Fruit fly (Drosophila melanogaster) whole organism, embryonic: ENCODE data around the gene ich.
A peak's percentile ranks its signal among the peaks of the same experiment; 100 is the strongest.

ENCODE experiments used
- B-H2 ChIP-seq: fragments of 200-800 bp; sonication (Bioruptor generic); optimal IDR thresholded peaks from 2 replicates; lab custom pipeline; 2018; ENCODE audit warnings: missing biosample characterization, mild to moderate bottlenecking, missing genetic modification characterization
- Blimp-1 ChIP-seq: fragments of 200-800 bp; sonication (Bioruptor generic); optimal IDR thresholded peaks from 3 replicates; lab custom pipeline; 2018; ENCODE audit warnings: missing biosample characterization, missing genetic modification characterization, mild to moderate bottlenecking, moderate library complexity, missing genetic modification reagents
- CG11456 ChIP-seq: fragments of 200-800 bp; sonication (Bioruptor generic); IDR thresholded peaks from 3 replicates; pipeline ENCODE4 v1.3.6; 2022; ENCODE audit warnings: missing biosample characterization, missing genetic modification characterization
- CG12155 ChIP-seq: fragments of 200-800 bp; sonication (Bioruptor generic); optimal IDR thresholded peaks from 3 replicates; lab custom pipeline; 2016; ENCODE audit warnings: missing biosample characterization, missing genetic modification characterization
- CG12769 ChIP-seq: fragments of 200-800 bp; sonication (Bioruptor generic); optimal IDR thresholded peaks from 2 replicates; lab custom pipeline; 2019; ENCODE audit warnings: missing biosample characterization, mild to moderate bottlenecking, missing genetic modification characterization, moderate library complexity
- CG13287 ChIP-seq: fragments of 200-800 bp; sonication (Bioruptor generic); IDR thresholded peaks from 2 replicates; pipeline ENCODE4 v1.3.6; 2022; ENCODE audit warnings: missing biosample characterization, missing genetic modification characterization; ENCODE audit not compliant: partially characterized antibody
- CG1602 ChIP-seq: fragments of 200-800 bp; sonication (Bioruptor generic); optimal IDR thresholded peaks from 3 replicates; lab custom pipeline; 2016; ENCODE audit warnings: missing biosample characterization, missing genetic modification characterization
- CG1603 ChIP-seq: fragments of 200-800 bp; sonication (Bioruptor generic); optimal IDR thresholded peaks from 2 replicates; lab custom pipeline; 2019; ENCODE audit warnings: missing biosample characterization, mild to moderate bottlenecking, missing genetic modification characterization, moderate library complexity
- CG16813 ChIP-seq: fragments of 200-800 bp; sonication (Bioruptor generic); IDR thresholded peaks from 3 replicates; pipeline ENCODE4 v1.3.6; 2022; ENCODE audit warnings: missing biosample characterization, missing genetic modification characterization; ENCODE audit not compliant: partially characterized antibody
- CG18476 ChIP-seq: fragments of 200-800 bp; sonication (Bioruptor generic); optimal IDR thresholded peaks from 2 replicates; lab custom pipeline; 2016; ENCODE audit warnings: missing biosample characterization, mild to moderate bottlenecking, missing genetic modification characterization
- CG2678 ChIP-seq: fragments of 200-800 bp; sonication (Bioruptor generic); optimal IDR thresholded peaks from 3 replicates; lab custom pipeline; 2019; ENCODE audit warnings: missing biosample characterization, mild to moderate bottlenecking, missing genetic modification characterization, moderate library complexity
- CG2889 ChIP-seq: fragments of 200-800 bp; sonication (Bioruptor generic); IDR thresholded peaks from 3 replicates; pipeline ENCODE4 v1.3.6; 2022; ENCODE audit warnings: missing biosample characterization, missing genetic modification characterization
- CG30020 ChIP-seq: fragments of 200-800 bp; optimal IDR thresholded peaks from 2 replicates; lab custom pipeline; 2019; ENCODE audit warnings: missing biosample characterization, mild to moderate bottlenecking, missing genetic modification characterization, moderate library complexity
- CG3065 ChIP-seq: fragments of 200-800 bp; sonication (Bioruptor generic); optimal IDR thresholded peaks from 2 replicates; lab custom pipeline; 2016; ENCODE audit warnings: missing biosample characterization, missing genetic modification characterization
- CG31388 ChIP-seq: fragments of 200-800 bp; sonication (Bioruptor generic); optimal IDR thresholded peaks from 2 replicates; lab custom pipeline; 2016; ENCODE audit warnings: missing biosample characterization, missing genetic modification characterization
- CG3726 ChIP-seq: fragments of 200-800 bp; sonication (Bioruptor generic); IDR thresholded peaks from 3 replicates; pipeline ENCODE4, ENCODE4 v1.3.6; 2022; ENCODE audit warnings: missing biosample characterization, missing genetic modification characterization
- CG4730 ChIP-seq: fragments of 200-800 bp; sonication (Bioruptor generic); IDR thresholded peaks from 2 replicates; pipeline ENCODE4 v1.3.6; 2022; ENCODE audit warnings: missing biosample characterization, missing genetic modification characterization
- CG4854 ChIP-seq: fragments of 200-800 bp; sonication (Bioruptor generic); optimal IDR thresholded peaks from 2 replicates; lab custom pipeline; 2016; ENCODE audit warnings: missing biosample characterization, missing genetic modification characterization, inconsistent platforms
- CG6791 ChIP-seq: fragments of 200-800 bp; sonication (Bioruptor generic); IDR thresholded peaks from 3 replicates; pipeline ENCODE4 v1.3.6; 2022; ENCODE audit warnings: missing biosample characterization, missing genetic modification characterization; ENCODE audit not compliant: partially characterized antibody
- CG7745 ChIP-seq: fragments of 200-800 bp; sonication (Bioruptor generic); optimal IDR thresholded peaks from 2 replicates; lab custom pipeline; 2018; ENCODE audit warnings: missing biosample characterization, mild to moderate bottlenecking, missing genetic modification characterization, moderate library complexity
- CG8478 ChIP-seq: fragments of >200 bp; optimal IDR thresholded peaks from 2 replicates; lab custom pipeline; 2018
- Dbx ChIP-seq: fragments of 200-800 bp; sonication (Bioruptor generic); IDR thresholded peaks from 3 replicates; pipeline ENCODE4 v1.3.6; 2022; ENCODE audit warnings: missing biosample characterization, missing genetic modification characterization
- Dref ChIP-seq: fragments of 200-800 bp; sonication (Bioruptor generic); IDR thresholded peaks from 2 replicates; pipeline ENCODE4 v1.3.6; 2022; ENCODE audit warnings: missing biosample characterization, missing genetic modification characterization
- GATAe ChIP-seq: fragments of 200-800 bp; sonication (Bioruptor generic); conservative IDR thresholded peaks from 2 replicates; pipeline ENCODE4 v1.3.6; 2022; ENCODE audit warnings: missing biosample characterization, missing genetic modification characterization
- HLHmδ ChIP-seq: fragments of 200-800 bp; sonication (Bioruptor generic); optimal IDR thresholded peaks from 2 replicates; lab custom pipeline; 2018; ENCODE audit warnings: missing biosample characterization, mild to moderate bottlenecking, missing genetic modification characterization, moderate library complexity
- Hand ChIP-seq: fragments of 200-800 bp; sonication (Bioruptor generic); optimal IDR thresholded peaks from 2 replicates; lab custom pipeline; 2017; ENCODE audit warnings: mild to moderate bottlenecking, missing biosample characterization, missing genetic modification reagents, missing genetic modification characterization
- Hr39 ChIP-seq: fragments of >200 bp; optimal IDR thresholded peaks from 2 replicates; lab custom pipeline; 2017
- Hr51 ChIP-seq, 2 experiments: fragments of 200-800 bp; sonication (Bioruptor generic); optimal IDR thresholded peaks; 2 replicates in 1 of 2; 3 replicates in 1 of 2; lab custom pipeline; 2016 to 2018; ENCODE audit warnings: missing biosample characterization in 2 of 2, missing genetic modification characterization in 2 of 2, mild to moderate bottlenecking in 1 of 2, moderate library complexity in 1 of 2
- Med ChIP-seq: fragments of 200-800 bp; sonication (Bioruptor generic); peaks from one replicate; lab custom pipeline; 2016; ENCODE audit warnings: missing biosample characterization, missing genetic modification characterization, mild to moderate bottlenecking, inconsistent platforms, moderate library complexity
- Neu2 ChIP-seq: fragments of 200-800 bp; sonication (Bioruptor generic); optimal IDR thresholded peaks from 3 replicates; lab custom pipeline; 2016; ENCODE audit warnings: missing biosample characterization, missing genetic modification characterization, borderline replicate concordance
- Ravus ChIP-seq: fragments of 200-800 bp; sonication (Bioruptor generic); IDR thresholded peaks from 2 replicates; pipeline ENCODE4 v1.3.6; 2022; ENCODE audit warnings: missing biosample characterization, missing genetic modification characterization
- chm ChIP-seq: fragments of 200-800 bp; sonication (Bioruptor generic); IDR thresholded peaks from 2 replicates; pipeline ENCODE4 v1.3.6; 2022; ENCODE audit warnings: missing biosample characterization, missing genetic modification characterization
- corto ChIP-seq: fragments of 200-800 bp; sonication (Bioruptor generic); optimal IDR thresholded peaks from 2 replicates; lab custom pipeline; 2016; ENCODE audit warnings: missing biosample characterization, mild to moderate bottlenecking, missing genetic modification characterization, moderate library complexity
- crol ChIP-seq: fragments of 200-800 bp; sonication (Bioruptor generic); IDR thresholded peaks from 2 replicates; pipeline ENCODE4 v1.3.6; 2022; ENCODE audit warnings: missing biosample characterization, missing genetic modification characterization
- dan ChIP-seq: fragments of 200-800 bp; sonication (Bioruptor generic); IDR thresholded peaks from 2 replicates; pipeline ENCODE4 v1.3.6; 2022; ENCODE audit warnings: missing biosample characterization, missing genetic modification characterization
- danr ChIP-seq: fragments of 200-800 bp; sonication (Bioruptor generic); IDR thresholded peaks from 2 replicates; pipeline ENCODE4 v1.3.6; 2022; ENCODE audit warnings: missing biosample characterization, missing genetic modification characterization
- esg ChIP-seq: fragments of 200-800 bp; sonication (Bioruptor generic); conservative IDR thresholded peaks from 2 replicates; pipeline ENCODE4 v1.3.6; 2022; ENCODE audit warnings: missing biosample characterization, missing genetic modification characterization
- fd102C ChIP-seq: fragments of 200-800 bp; sonication (Bioruptor generic); optimal IDR thresholded peaks from 2 replicates; lab custom pipeline; 2018; ENCODE audit warnings: missing biosample characterization, mild to moderate bottlenecking, missing genetic modification characterization, moderate library complexity
- fu2 ChIP-seq: fragments of 200-800 bp; sonication (Bioruptor generic); optimal IDR thresholded peaks from 2 replicates; lab custom pipeline; 2016; ENCODE audit warnings: missing biosample characterization, missing genetic modification characterization
- gcm2 ChIP-seq: fragments of 200-800 bp; sonication (Bioruptor generic); optimal IDR thresholded peaks from 2 replicates; lab custom pipeline; 2016; ENCODE audit warnings: missing biosample characterization, missing genetic modification characterization
- gro ChIP-seq: fragments of 200-800 bp; sonication (Bioruptor generic); optimal IDR thresholded peaks from 2 replicates; lab custom pipeline; 2016; ENCODE audit warnings: missing biosample characterization, missing genetic modification characterization
- gt ChIP-seq: fragments of 200-800 bp; sonication (Bioruptor generic); IDR thresholded peaks from 2 replicates; pipeline ENCODE4 v1.3.6; 2022; ENCODE audit warnings: missing biosample characterization, missing genetic modification characterization
- mirr ChIP-seq: fragments of 200-800 bp; sonication (Bioruptor generic); optimal IDR thresholded peaks from 3 replicates; lab custom pipeline; 2018; ENCODE audit warnings: missing biosample characterization, mild to moderate bottlenecking, missing genetic modification characterization
- nerfin-2 ChIP-seq: fragments of 200-800 bp; sonication (Bioruptor generic); IDR thresholded peaks from 2 replicates; pipeline ENCODE4 v1.3.6; 2022; ENCODE audit warnings: missing biosample characterization, missing genetic modification characterization; ENCODE audit not compliant: partially characterized antibody
- nom ChIP-seq: fragments of 200-800 bp; sonication (Bioruptor generic); optimal IDR thresholded peaks from 2 replicates; lab custom pipeline; 2017; ENCODE audit warnings: missing biosample characterization, missing genetic modification characterization, mild to moderate bottlenecking, moderate library complexity, missing genetic modification reagents
- schlank ChIP-seq: fragments of 200-800 bp; sonication (Bioruptor generic); optimal IDR thresholded peaks from 2 replicates; lab custom pipeline; 2018; ENCODE audit warnings: missing biosample characterization, mild to moderate bottlenecking, missing genetic modification characterization
- sima ChIP-seq: fragments of 200-800 bp; sonication (Bioruptor generic); optimal IDR thresholded peaks from 2 replicates; lab custom pipeline; 2016; ENCODE audit warnings: missing biosample characterization, missing genetic modification characterization
- sisA ChIP-seq: fragments of 200-800 bp; sonication (Bioruptor generic); IDR thresholded peaks from 2 replicates; pipeline ENCODE4 v1.3.6; 2022; ENCODE audit warnings: missing biosample characterization, missing genetic modification characterization
- sr ChIP-seq: fragments of 200-800 bp; sonication (Bioruptor generic); IDR thresholded peaks from 3 replicates; pipeline ENCODE4 v1.3.6; 2022; ENCODE audit warnings: missing biosample characterization, missing genetic modification characterization
- tio ChIP-seq: fragments of 200-800 bp; sonication (Bioruptor generic); optimal IDR thresholded peaks from 2 replicates; lab custom pipeline; 2017; ENCODE audit warnings: missing biosample characterization, missing genetic modification characterization, inconsistent platforms
- tup ChIP-seq: fragments of 200-800 bp; sonication (Bioruptor generic); optimal IDR thresholded peaks from 2 replicates; lab custom pipeline; 2016; ENCODE audit warnings: missing biosample characterization, mild to moderate bottlenecking, missing genetic modification characterization, moderate library complexity
- wor ChIP-seq: fragments of 200-800 bp; sonication (Bioruptor generic); IDR thresholded peaks from 2 replicates; pipeline ENCODE4 v1.3.6; 2022; ENCODE audit warnings: missing biosample characterization, missing genetic modification characterization

Gene ich

DNA sequence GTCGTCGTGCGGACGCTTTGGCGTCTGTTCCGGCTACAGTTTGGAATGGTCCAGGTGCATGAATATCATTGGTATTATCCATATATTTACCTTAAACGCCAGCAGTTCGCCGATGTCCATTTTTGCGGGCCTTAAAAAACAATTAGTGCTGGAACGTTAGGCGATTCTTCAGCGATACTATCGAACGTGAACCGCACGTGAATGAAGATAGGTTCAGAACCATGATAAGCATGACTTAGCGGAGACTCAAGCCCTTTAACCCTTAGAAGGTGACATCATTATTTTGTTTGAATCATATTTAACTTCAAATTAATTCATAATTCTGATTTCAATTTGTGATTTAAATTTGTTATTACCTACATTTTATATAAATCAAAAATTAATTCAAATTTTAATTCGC is 18.0 kb downstream of the ich start, which contains the start of gene CG11964 (continued):
- TF ChIP-seq Dbx (GFP tag; lab: Robert Waterston, UW) (peak; percentile 86), gro (GFP tag; lab: Kevin White, UChicago) (peak; percentile 82), fu2 (GFP tag; lab: Kevin White, UChicago) (peak; percentile 60), sima (GFP tag; lab: Kevin White, UChicago) (no peak), CG30020 (tag; lab: Kevin White, UChicago) (peak; percentile 28), Dref (GFP tag; lab: Robert Waterston, UW) (peak; percentile 67), CG3065 (GFP tag; lab: Kevin White, UChicago) (peak; percentile 39), CG4854 (peak; percentile 35), wor (GFP tag; lab: Robert Waterston, UW) (no peak), crol (GFP tag; lab: Robert Waterston, UW) (no peak), schlank (tag; lab: Kevin White, UChicago) (no peak), CG12155 (GFP tag; lab: Kevin White, UChicago) (peak; percentile 62), CG12769 (tag; lab: Kevin White, UChicago) (peak; percentile 69), CG18476 (no peak), danr (GFP tag; lab: Robert Waterston, UW) (no peak), esg (no peak; the same call in 1 of the 2 replicates), GATAe (GFP tag; lab: Robert Waterston, UW) (0 out of 2 replicates have a peak, but pooled peaks have one; percentile 29), CG8478 (lab: Kevin White, UChicago) (no peak), CG4730 (GFP tag; lab: Robert Waterston, UW) (no peak), CG31388 (GFP tag; lab: Kevin White, UChicago) (no peak), tio (no peak), Neu2 (peak; percentile 32), CG7745 (tag; lab: Kevin White, UChicago) (no peak), CG6791 (GFP tag; lab: Robert Waterston, UW) (peak; percentile 100), nerfin-2 (peak; percentile 98), Hand (GFP tag; lab: Kevin White, UChicago) (no peak), sr (GFP tag; lab: Robert Waterston, UW) (no peak), gcm2 (no peak), nom (GFP tag; lab: Kevin White, UChicago) (no peak), CG13287 (GFP tag; lab: Robert Waterston, UW) (peak; percentile 100), Hr51 (GFP tag; optimal IDR thresholded peaks at IDR 0.05; lab: Kevin White, UChicago) (peak in 1 of 2 experiments; percentile 59), dan (GFP tag; lab: Robert Waterston, UW) (no peak), Blimp-1 (peak; percentile 8), fd102C (GFP tag; lab: Kevin White, UChicago) (no peak), gt (no peak), sisA (peak; percentile 43), CG16813 (peak; percentile 100), HLHmδ (no peak), CG1603 (tag; lab: Kevin White, UChicago) (peak; percentile 92), tup (GFP tag; lab: Kevin White, UChicago) (no peak), corto (GFP tag; lab: Kevin White, UChicago) (no peak), CG2889 (GFP tag; lab: Robert Waterston, UW) (no peak), B-H2 (GFP tag; lab: Kevin White, UChicago) (peak; percentile 63), Med (GFP tag; lab: Kevin White, UChicago) (peak; percentile 97), mirr (GFP tag; lab: Kevin White, UChicago) (no peak), CG1602 (GFP tag; lab: Kevin White, UChicago) (peak; percentile 51), CG3726 (GFP tag; lab: Robert Waterston, UW) (no peak), chm (no peak), Hr39 (lab: Kevin White, UChicago) (no peak), CG11456 (GFP tag; lab: Robert Waterston, UW) (no peak; the same call in 1 of the 3 replicates), CG2678 (peak; percentile 56), Ravus (GFP tag; lab: Robert Waterston, UW) (no peak)
